Worm (Caenorhabditis elegans): ENCODE results near the gene spop-1.

DNA sequence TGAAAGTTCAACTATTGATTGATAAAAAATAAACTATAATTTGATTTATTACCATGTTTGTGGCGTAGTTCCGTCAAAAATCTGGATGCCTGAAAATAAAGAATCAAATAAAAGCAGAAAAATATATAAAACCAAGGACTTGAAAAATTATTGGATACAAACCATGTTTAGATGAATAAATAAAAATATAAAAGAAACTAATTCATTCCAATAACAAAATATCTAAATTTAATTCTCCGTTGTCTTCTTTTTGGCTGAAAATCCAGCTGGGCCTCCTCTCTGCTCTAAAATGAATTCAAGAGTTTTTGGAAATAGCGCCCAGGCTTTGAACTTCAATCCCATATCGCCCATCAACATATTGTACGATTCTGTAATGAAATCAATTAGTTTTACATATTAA is 15.1 kb upstream of the spop-1 start, which contains the start of gene vps-29:
- TF ChIP-seq ceh-82 (tag; optimal IDR thresholded peaks at IDR 0.05) (no peak), aly-2 (tag; optimal IDR thresholded peaks at IDR 0.05) (no peak), mdl-1 (tag; optimal IDR thresholded peaks at IDR 0.05) (no peak), unc-62 (GFP tag; optimal IDR thresholded peaks at IDR 0.05) (no peak), mab-9 (GFP tag; IDR thresholded peaks at IDR 0.05) (no peak), zag-1 (tag; optimal IDR thresholded peaks at IDR 0.05) (no peak), lin-13 (GFP tag; optimal IDR thresholded peaks at IDR 0.05) (no peak), lin-15B (tag; optimal IDR thresholded peaks at IDR 0.05) (no peak), lsy-2 (tag; optimal IDR thresholded peaks at IDR 0.05) (no peak)
